Fruit fly (Drosophila melanogaster) whole organism, embryonic: ENCODE measurements around the gene CG9029.

Experiments used
- Asciz ChIP-seq: fragments of 200-800 bp; sonication (Bioruptor generic); optimal IDR thresholded peaks from 2 replicates; lab custom pipeline; 2017; ENCODE audit warnings: missing biosample characterization, mild to moderate bottlenecking, missing genetic modification characterization, missing genetic modification reagents
- CG1024 ChIP-seq: fragments of 200-800 bp; sonication (Bioruptor generic); IDR thresholded peaks from 2 replicates; pipeline ENCODE4 v1.3.6; 2022; ENCODE audit warnings: missing biosample characterization, missing genetic modification characterization
- CG12104 ChIP-seq: fragments of 200-800 bp; sonication (Bioruptor generic); optimal IDR thresholded peaks from 3 replicates; lab custom pipeline; 2016; ENCODE audit warnings: missing biosample characterization, missing genetic modification characterization
- CG13775 ChIP-seq: fragments of 200-800 bp; sonication (Bioruptor generic); optimal IDR thresholded peaks from 3 replicates; lab custom pipeline; 2017; ENCODE audit warnings: missing biosample characterization, mild to moderate bottlenecking, missing genetic modification characterization
- CG15011 ChIP-seq: fragments of 200-800 bp; sonication (Bioruptor generic); optimal IDR thresholded peaks from 3 replicates; lab custom pipeline; 2018; ENCODE audit warnings: missing biosample characterization, mild to moderate bottlenecking, missing genetic modification characterization
- CG15479 ChIP-seq: fragments of 200-800 bp; sonication (Bioruptor generic); optimal IDR thresholded peaks from 3 replicates; lab custom pipeline; 2019; ENCODE audit warnings: missing biosample characterization, mild to moderate bottlenecking, missing genetic modification characterization, moderate library complexity
- CG17328 ChIP-seq: fragments of 200-800 bp; sonication (Bioruptor generic); IDR thresholded peaks from 2 replicates; pipeline ENCODE4 v1.3.6; 2022; ENCODE audit warnings: missing biosample characterization, missing genetic modification characterization
- CG17802 ChIP-seq: fragments of 200-800 bp; sonication (Bioruptor generic); optimal IDR thresholded peaks from 2 replicates; lab custom pipeline; 2018; ENCODE audit warnings: missing biosample characterization, mild to moderate bottlenecking, missing genetic modification characterization, moderate library complexity
- CG17912 ChIP-seq: fragments of 200-800 bp; sonication (Bioruptor generic); optimal IDR thresholded peaks from 2 replicates; lab custom pipeline; 2018; ENCODE audit warnings: missing biosample characterization, mild to moderate bottlenecking, missing genetic modification characterization
- CG31441 ChIP-seq: fragments of 200-800 bp; sonication (Bioruptor generic); IDR thresholded peaks from 2 replicates; pipeline ENCODE4 v1.3.6; 2022; ENCODE audit warnings: missing biosample characterization, missing genetic modification characterization
- CG6689 ChIP-seq: fragments of 200-800 bp; sonication (Bioruptor generic); IDR thresholded peaks from 2 replicates; pipeline ENCODE4 v1.3.6; 2022; ENCODE audit warnings: missing biosample characterization, missing genetic modification characterization
- CG6765 ChIP-seq: fragments of 200-800 bp; sonication (Bioruptor generic); optimal IDR thresholded peaks from 3 replicates; lab custom pipeline; 2017; ENCODE audit warnings: missing biosample characterization, mild to moderate bottlenecking, missing genetic modification characterization
- CG7271 ChIP-seq: fragments of 200-800 bp; sonication (Bioruptor generic); optimal IDR thresholded peaks from 2 replicates; lab custom pipeline; 2018; ENCODE audit warnings: missing biosample characterization, mild to moderate bottlenecking, missing genetic modification characterization, moderate library complexity
- CG7372 ChIP-seq: fragments of 200-800 bp; sonication (Bioruptor generic); IDR thresholded peaks from 2 replicates; pipeline ENCODE4 v1.3.6; 2022; ENCODE audit warnings: missing biosample characterization, missing genetic modification characterization
- CG7556 ChIP-seq: fragments of 200-800 bp; sonication (Bioruptor generic); optimal IDR thresholded peaks from 2 replicates; lab custom pipeline; 2017; ENCODE audit warnings: missing biosample characterization, mild to moderate bottlenecking, missing genetic modification characterization
- CG8290 ChIP-seq, 3 experiments: fragments of 200-800 bp; sonication (Bioruptor generic); optimal IDR thresholded peaks; 2 replicates each; lab custom pipeline; 2016 to 2019; ENCODE audit warnings: missing biosample characterization in 3 of 3, missing genetic modification characterization in 3 of 3, mild to moderate bottlenecking in 2 of 3, moderate library complexity in 1 of 3
- CG9817 ChIP-seq: fragments of 200-800 bp; sonication (Bioruptor generic); optimal IDR thresholded peaks from 2 replicates; lab custom pipeline; 2018; ENCODE audit warnings: missing biosample characterization, mild to moderate bottlenecking, missing genetic modification characterization, moderate library complexity
- CG9876 ChIP-seq: fragments of 200-800 bp; sonication (Bioruptor generic); optimal IDR thresholded peaks from 2 replicates; lab custom pipeline; 2016; ENCODE audit warnings: missing biosample characterization, missing genetic modification characterization
- D ChIP-seq, 2 experiments: fragments of 200-800 bp in 1 of 2; fragments of >200 bp in 1 of 2; sonication (Bioruptor generic) in 1 of 2; optimal IDR thresholded peaks; 2 replicates in 1 of 2; 3 replicates in 1 of 2; lab custom pipeline; 2017; ENCODE audit warnings: mild to moderate bottlenecking in 1 of 2, missing biosample characterization in 1 of 2, missing genetic modification characterization in 1 of 2, missing genetic modification reagents in 1 of 2
- Dfd ChIP-seq, 2 experiments: fragments of >200 bp; optimal IDR thresholded peaks; 2 replicates each; lab custom pipeline; 2017; ENCODE audit warnings: missing biosample characterization in 2 of 2, missing genetic modification characterization in 2 of 2
- Dip2 ChIP-seq: fragments of 200-800 bp; sonication (Bioruptor generic); IDR thresholded peaks from 2 replicates; pipeline ENCODE4 v1.3.6; 2022; ENCODE audit warnings: missing biosample characterization, missing genetic modification characterization
- Dll ChIP-seq: fragments of 200-800 bp; sonication (Bioruptor generic); IDR thresholded peaks from 4 replicates; pipeline ENCODE4 v1.3.6; 2022; ENCODE audit warnings: missing biosample characterization, missing genetic modification characterization; ENCODE audit not compliant: partially characterized antibody
- Doc3 ChIP-seq: fragments of 200-800 bp; sonication (Bioruptor generic); IDR thresholded peaks from 3 replicates; pipeline ENCODE4 v1.3.6; 2022; ENCODE audit warnings: missing biosample characterization, missing genetic modification characterization; ENCODE audit not compliant: partially characterized antibody
- ERR ChIP-seq: fragments of 200-800 bp; sonication (Bioruptor generic); optimal IDR thresholded peaks from 2 replicates; lab custom pipeline; 2016; ENCODE audit warnings: missing biosample characterization, missing genetic modification characterization
- Eip74EF ChIP-seq, 2 experiments: fragments of 200-800 bp in 1 of 2; fragments of >200 bp in 1 of 2; sonication (Bioruptor generic) in 1 of 2; optimal IDR thresholded peaks; 2 replicates each; lab custom pipeline; 2017 to 2019; ENCODE audit warnings: missing biosample characterization in 2 of 2, missing genetic modification characterization in 2 of 2, mild to moderate bottlenecking in 1 of 2, moderate library complexity in 1 of 2
- HLH4C ChIP-seq: fragments of 200-800 bp; sonication (Bioruptor generic); IDR thresholded peaks from 3 replicates; pipeline ENCODE4 v1.3.6; 2022; ENCODE audit warnings: missing biosample characterization, missing genetic modification characterization; ENCODE audit not compliant: partially characterized antibody
- Hmr ChIP-seq: fragments of 200-800 bp; sonication (Bioruptor generic); optimal IDR thresholded peaks from 3 replicates; lab custom pipeline; 2017; ENCODE audit warnings: mild to moderate bottlenecking, missing biosample characterization, missing genetic modification reagents, missing genetic modification characterization
- Myb ChIP-seq: fragments of 200-800 bp; sonication (Bioruptor generic); optimal IDR thresholded peaks from 2 replicates; lab custom pipeline; 2016; ENCODE audit warnings: missing biosample characterization, missing genetic modification characterization
- Ssrp ChIP-seq: fragments of 200-800 bp; sonication (Bioruptor generic); optimal IDR thresholded peaks from 2 replicates; lab custom pipeline; 2018; ENCODE audit warnings: missing biosample characterization, mild to moderate bottlenecking, missing genetic modification characterization, moderate library complexity
- Stat92E ChIP-seq, 3 experiments: fragments of >200 bp in 2 of 3; fragments of 200-800 bp in 1 of 3; sonication (Bioruptor generic) in 1 of 3; optimal IDR thresholded peaks; 2 replicates each; lab custom pipeline; 2017 to 2019; ENCODE audit warnings: missing biosample characterization in 3 of 3, missing genetic modification characterization in 3 of 3, mild to moderate bottlenecking in 1 of 3, moderate library complexity in 1 of 3
- Xbp1 ChIP-seq: fragments of 200-800 bp; sonication (Bioruptor generic); optimal IDR thresholded peaks from 3 replicates; lab custom pipeline; 2016; ENCODE audit warnings: missing biosample characterization, mild to moderate bottlenecking, missing genetic modification characterization
- abd-A ChIP-seq: fragments of 200-800 bp; sonication (Bioruptor generic); optimal IDR thresholded peaks from 3 replicates; lab custom pipeline; 2019; ENCODE audit warnings: missing biosample characterization, mild to moderate bottlenecking, missing genetic modification characterization, moderate library complexity
- cg ChIP-seq: fragments of 200-800 bp; sonication (Bioruptor generic); optimal IDR thresholded peaks from 3 replicates; lab custom pipeline; 2019; ENCODE audit warnings: missing biosample characterization, mild to moderate bottlenecking, missing genetic modification characterization, moderate library complexity
- gce ChIP-seq: fragments of 200-800 bp; sonication (Bioruptor generic); IDR thresholded peaks from 3 replicates; pipeline ENCODE4 v1.3.6; 2022; ENCODE audit warnings: missing biosample characterization, missing genetic modification characterization
- maf-S ChIP-seq: fragments of 200-800 bp; sonication (Bioruptor generic); optimal IDR thresholded peaks from 2 replicates; lab custom pipeline; 2016; ENCODE audit warnings: missing biosample characterization, missing genetic modification characterization
- otp ChIP-seq: fragments of 200-800 bp; sonication (Bioruptor generic); IDR thresholded peaks from 3 replicates; pipeline ENCODE4, ENCODE4 v1.3.6; 2022; ENCODE audit warnings: missing biosample characterization, missing genetic modification characterization
- pho ChIP-seq: fragments of 200-800 bp; sonication (Bioruptor generic); optimal IDR thresholded peaks from 2 replicates; lab custom pipeline; 2016; ENCODE audit warnings: missing biosample characterization, missing genetic modification characterization
- pum ChIP-seq: fragments of 200-800 bp; sonication (Bioruptor generic); optimal IDR thresholded peaks from 2 replicates; lab custom pipeline; 2016; ENCODE audit warnings: missing biosample characterization, missing genetic modification characterization
- pzg ChIP-seq: fragments of 200-800 bp; sonication (Bioruptor generic); optimal IDR thresholded peaks from 3 replicates; lab custom pipeline; 2018; ENCODE audit warnings: missing biosample characterization, mild to moderate bottlenecking, missing genetic modification characterization, moderate library complexity
- rib ChIP-seq: fragments of 200-800 bp; sonication (Bioruptor generic); IDR thresholded peaks from 2 replicates; pipeline ENCODE4 v1.3.6; 2022; ENCODE audit warnings: missing biosample characterization, missing genetic modification characterization
- schlank ChIP-seq: fragments of 200-800 bp; sonication (Bioruptor generic); optimal IDR thresholded peaks from 2 replicates; lab custom pipeline; 2018; ENCODE audit warnings: missing biosample characterization, mild to moderate bottlenecking, missing genetic modification characterization
- sd ChIP-seq: fragments of 200-800 bp; sonication (Bioruptor generic); optimal IDR thresholded peaks from 3 replicates; lab custom pipeline; 2018; ENCODE audit warnings: missing biosample characterization, mild to moderate bottlenecking, missing genetic modification characterization, moderate library complexity
- slp2 ChIP-seq: fragments of 200-800 bp; sonication (Bioruptor generic); optimal IDR thresholded peaks from 2 replicates; lab custom pipeline; 2016; ENCODE audit warnings: missing biosample characterization, missing genetic modification characterization
- ssp ChIP-seq: fragments of 200-800 bp; sonication (Bioruptor generic); IDR thresholded peaks from 2 replicates; pipeline ENCODE4 v1.3.6; 2022; ENCODE audit warnings: missing biosample characterization, missing genetic modification characterization
- wor ChIP-seq: fragments of 200-800 bp; sonication (Bioruptor generic); IDR thresholded peaks from 2 replicates; pipeline ENCODE4 v1.3.6; 2022; ENCODE audit warnings: missing biosample characterization, missing genetic modification characterization
- z ChIP-seq: fragments of 200-800 bp; sonication (Bioruptor generic); IDR thresholded peaks from 3 replicates; pipeline ENCODE4 v1.3.6; 2022; ENCODE audit warnings: missing biosample characterization, missing genetic modification characterization
- zf30C ChIP-seq: fragments of 200-800 bp; sonication (Bioruptor generic); optimal IDR thresholded peaks from 3 replicates; lab custom pipeline; 2018; ENCODE audit warnings: missing biosample characterization, mild to moderate bottlenecking, missing genetic modification characterization

The CG9029 gene

DNA sequence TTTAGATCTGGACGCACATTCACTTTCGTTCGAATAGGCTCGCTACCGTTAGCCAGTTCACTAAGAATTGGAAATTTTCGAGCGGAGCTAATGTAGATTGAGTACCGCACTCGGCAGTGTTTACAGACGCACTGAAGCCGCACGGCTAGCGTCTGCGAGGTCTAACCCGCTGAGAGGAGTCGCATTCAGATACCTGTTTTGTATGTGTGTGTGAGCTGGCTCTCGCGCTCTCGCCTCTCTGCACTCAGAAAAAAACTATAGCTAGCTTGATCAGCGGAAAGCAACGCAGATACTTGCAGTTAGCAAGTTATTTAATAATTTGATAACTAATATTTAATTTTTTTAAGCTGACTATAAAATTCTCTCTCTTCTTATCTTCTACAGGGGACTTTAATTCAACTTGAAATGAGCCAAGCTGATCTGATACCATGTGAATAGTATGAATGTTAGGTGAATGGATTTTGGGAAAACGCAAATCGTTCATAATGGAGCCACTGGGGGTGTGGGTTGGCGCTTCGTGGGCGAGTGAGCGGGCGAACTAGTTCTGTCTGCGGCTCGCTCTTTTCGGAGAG is 6.4 kb upstream of the CG9029 start, which contains the start of gene rau (continued):
- TF ChIP-seq CG15011 (GFP tag; lab: Kevin White, UChicago) (peak; percentile 68), sd (peak; percentile 57), CG8290 (GFP tag; optimal IDR thresholded peaks at IDR 0.05; lab: Kevin White, UChicago) (peak; percentile 63), CG8290 (tag; optimal IDR thresholded peaks at IDR 0.05; lab: Kevin White, UChicago) (peak in 1 of 2 experiments; percentile 50), Dip2 (GFP tag; lab: Robert Waterston, UW) (no peak), abd-A (peak; percentile 92), z (peak; percentile 34; the same call in 1 of the 3 replicates), otp (GFP tag; lab: Robert Waterston, UW) (0 out of 3 replicates have a peak, but pooled peaks have one; percentile 17), CG9817 (tag; lab: Kevin White, UChicago) (peak; percentile 65), CG7556 (GFP tag; lab: Kevin White, UChicago) (peak; percentile 82), pum (GFP tag; lab: Kevin White, UChicago) (no peak), cg (GFP tag; lab: Kevin White, UChicago) (peak; percentile 92), pho (GFP tag; lab: Kevin White, UChicago) (no peak), Doc3 (GFP tag; lab: Robert Waterston, UW) (no peak), ERR (GFP tag; lab: Kevin White, UChicago) (no peak), pzg (no peak), Hmr (GFP tag; lab: Kevin White, UChicago) (peak; percentile 80), Eip74EF (GFP tag; optimal IDR thresholded peaks at IDR 0.05; lab: Kevin White, UChicago) (peak in 1 of 2 experiments; percentile 53), CG17912 (GFP tag; lab: Kevin White, UChicago) (peak; percentile 34), HLH4C (GFP tag; lab: Robert Waterston, UW) (0 out of 3 replicates have a peak, but pooled peaks have one; percentile 13), gce (0 out of 3 replicates have a peak, but pooled peaks have one; percentile 39), CG13775 (GFP tag; lab: Kevin White, UChicago) (peak; percentile 69), CG17328 (peak; percentile 58), Asciz (peak; percentile 44), rib (GFP tag; lab: Robert Waterston, UW) (0 out of 2 replicates have a peak, but pooled peaks have one; percentile 24), CG6765 (GFP tag; lab: Kevin White, UChicago) (peak; percentile 34), Dfd (GFP tag; optimal IDR thresholded peaks at IDR 0.05; lab: Kevin White, UChicago) (no peak), CG31441 (GFP tag; lab: Robert Waterston, UW) (peak; percentile 83), CG6689 (GFP tag; lab: Robert Waterston, UW) (peak; percentile 79), D (optimal IDR thresholded peaks at IDR 0.05; lab: Kevin White, UChicago) (no peak), D (GFP tag; optimal IDR thresholded peaks at IDR 0.05; lab: Kevin White, UChicago) (peak; percentile 67), slp2 (GFP tag; lab: Kevin White, UChicago) (no peak), zf30C (GFP tag; lab: Kevin White, UChicago) (peak; percentile 98), CG1024 (peak; percentile 14; the same call in 1 of the 2 replicates), CG17802 (tag; lab: Kevin White, UChicago) (peak; percentile 22), Dll (GFP tag; lab: Robert Waterston, UW) (peak; percentile 28; the same call in 1 of the 4 replicates), schlank (tag; lab: Kevin White, UChicago) (peak; percentile 3), Myb (GFP tag; lab: Kevin White, UChicago) (no peak), maf-S (peak; percentile 28), Stat92E (GFP tag; optimal IDR thresholded peaks at IDR 0.05; lab: Kevin White, UChicago) (peak in 1 of 3 experiments; percentile 57), CG9876 (GFP tag; lab: Kevin White, UChicago) (no peak), wor (no peak), CG15479 (GFP tag; lab: Kevin White, UChicago) (no peak), Ssrp (tag; lab: Kevin White, UChicago) (peak; percentile 39), CG7372 (peak; percentile 76), CG7271 (tag; lab: Kevin White, UChicago) (no peak), Xbp1 (peak; percentile 50), CG12104 (GFP tag; lab: Kevin White, UChicago) (peak; percentile 41), ssp (peak; percentile 46)
